Fruit fly (Drosophila melanogaster) whole organism, embryonic: ENCODE measurements around the gene DCTN1-p150.

Experiments used
- Ada2b ChIP-seq: fragments of 200-800 bp; sonication (Bioruptor generic); IDR thresholded peaks from 2 replicates; pipeline ENCODE4 v1.3.6; 2022; ENCODE audit warnings: missing biosample characterization, missing genetic modification characterization
- Aef1 ChIP-seq: fragments of 200-800 bp; sonication (Bioruptor generic); IDR thresholded peaks from 3 replicates; pipeline ENCODE4 v1.3.6; 2022; ENCODE audit warnings: missing biosample characterization, missing genetic modification characterization
- Asciz ChIP-seq: fragments of 200-800 bp; sonication (Bioruptor generic); optimal IDR thresholded peaks from 2 replicates; lab custom pipeline; 2017; ENCODE audit warnings: missing biosample characterization, mild to moderate bottlenecking, missing genetic modification characterization, missing genetic modification reagents
- B-H1 ChIP-seq: fragments of 200-800 bp; sonication (Bioruptor generic); IDR thresholded peaks from 3 replicates; pipeline ENCODE4 v1.3.6; 2022; ENCODE audit warnings: missing biosample characterization, missing genetic modification characterization
- Bteb2 ChIP-seq: fragments of 200-800 bp; sonication (Bioruptor generic); optimal IDR thresholded peaks from 2 replicates; lab custom pipeline; 2016; ENCODE audit warnings: missing biosample characterization, missing genetic modification characterization
- C15 ChIP-seq: fragments of 200-800 bp; sonication (Bioruptor generic); IDR thresholded peaks from 3 replicates; pipeline ENCODE4 v1.3.6; 2022; ENCODE audit warnings: missing biosample characterization, missing genetic modification characterization
- CG12236 ChIP-seq: fragments of 200-800 bp; sonication (Bioruptor generic); optimal IDR thresholded peaks from 2 replicates; lab custom pipeline; 2016; ENCODE audit warnings: missing biosample characterization, missing genetic modification characterization
- CG1233 ChIP-seq: fragments of 200-800 bp; sonication (Bioruptor generic); optimal IDR thresholded peaks from 4 replicates; lab custom pipeline; 2018; ENCODE audit warnings: missing biosample characterization, mild to moderate bottlenecking, missing genetic modification characterization
- CG15601 ChIP-seq: fragments of 200-800 bp; sonication (Bioruptor generic); optimal IDR thresholded peaks from 3 replicates; lab custom pipeline; 2019; ENCODE audit warnings: missing biosample characterization, mild to moderate bottlenecking, missing genetic modification characterization, moderate library complexity
- CG1647 ChIP-seq: fragments of 200-800 bp; sonication (Bioruptor generic); optimal IDR thresholded peaks from 3 replicates; lab custom pipeline; 2016; ENCODE audit warnings: missing biosample characterization, missing genetic modification characterization
- CG17912 ChIP-seq: fragments of 200-800 bp; sonication (Bioruptor generic); optimal IDR thresholded peaks from 2 replicates; lab custom pipeline; 2018; ENCODE audit warnings: missing biosample characterization, mild to moderate bottlenecking, missing genetic modification characterization
- CG2678 ChIP-seq: fragments of 200-800 bp; sonication (Bioruptor generic); optimal IDR thresholded peaks from 3 replicates; lab custom pipeline; 2019; ENCODE audit warnings: missing biosample characterization, mild to moderate bottlenecking, missing genetic modification characterization, moderate library complexity
- CG32767 ChIP-seq: fragments of 200-800 bp; sonication (Bioruptor generic); IDR thresholded peaks from 2 replicates; pipeline ENCODE4 v1.3.6; 2022; ENCODE audit warnings: missing biosample characterization, missing genetic modification characterization
- CG6175 ChIP-seq: fragments of 200-800 bp; sonication (Bioruptor generic); IDR thresholded peaks from 3 replicates; pipeline ENCODE4 v1.3.6; 2022; ENCODE audit warnings: missing biosample characterization, missing genetic modification characterization
- CG8765 ChIP-seq: fragments of 200-800 bp; sonication (Bioruptor generic); IDR thresholded peaks from 2 replicates; pipeline ENCODE4 v1.3.6; 2022; ENCODE audit warnings: missing biosample characterization, missing genetic modification characterization
- CTCF ChIP-seq: fragments of 200-800 bp; sonication (Bioruptor generic); optimal IDR thresholded peaks from 2 replicates; lab custom pipeline; 2017; ENCODE audit warnings: missing biosample characterization, mild to moderate bottlenecking, missing genetic modification characterization, moderate library complexity
- CkIIα-i1 ChIP-seq: fragments of 200-800 bp; sonication (Bioruptor generic); IDR thresholded peaks from 2 replicates; pipeline ENCODE4 v1.3.6; 2022; ENCODE audit warnings: missing biosample characterization, missing genetic modification characterization
- Dll ChIP-seq: fragments of 200-800 bp; sonication (Bioruptor generic); IDR thresholded peaks from 4 replicates; pipeline ENCODE4 v1.3.6; 2022; ENCODE audit warnings: missing biosample characterization, missing genetic modification characterization; ENCODE audit not compliant: partially characterized antibody
- Drgx ChIP-seq: fragments of 200-800 bp; sonication (Bioruptor generic); IDR thresholded peaks from 2 replicates; pipeline ENCODE4 v1.3.6; 2022; ENCODE audit warnings: missing biosample characterization, missing genetic modification characterization
- GATAe ChIP-seq: fragments of 200-800 bp; sonication (Bioruptor generic); conservative IDR thresholded peaks from 2 replicates; pipeline ENCODE4 v1.3.6; 2022; ENCODE audit warnings: missing biosample characterization, missing genetic modification characterization
- Med ChIP-seq: fragments of 200-800 bp; sonication (Bioruptor generic); peaks from one replicate; lab custom pipeline; 2016; ENCODE audit warnings: missing biosample characterization, missing genetic modification characterization, mild to moderate bottlenecking, inconsistent platforms, moderate library complexity
- Mrtf ChIP-seq: fragments of 200-800 bp; sonication (Bioruptor generic); IDR thresholded peaks from 3 replicates; pipeline ENCODE4 v1.3.6; 2022; ENCODE audit warnings: missing biosample characterization, missing genetic modification characterization
- Myb ChIP-seq: fragments of 200-800 bp; sonication (Bioruptor generic); optimal IDR thresholded peaks from 2 replicates; lab custom pipeline; 2016; ENCODE audit warnings: missing biosample characterization, missing genetic modification characterization
- NC2β ChIP-seq: fragments of 200-800 bp; sonication (Bioruptor generic); optimal IDR thresholded peaks from 2 replicates; lab custom pipeline; 2016; ENCODE audit warnings: missing biosample characterization, missing genetic modification characterization
- Nf-YA ChIP-seq: fragments of 200-800 bp; sonication (Bioruptor generic); IDR thresholded peaks from 2 replicates; pipeline ENCODE4 v1.3.6; 2022; ENCODE audit warnings: missing biosample characterization, missing genetic modification characterization
- Optix ChIP-seq: fragments of 200-800 bp; sonication (Bioruptor generic); IDR thresholded peaks from 3 replicates; pipeline ENCODE4 v1.3.6; 2022; ENCODE audit warnings: missing biosample characterization, missing genetic modification characterization
- Pdp1 ChIP-seq, 2 experiments: fragments of 200-800 bp; sonication (Bioruptor generic); optimal IDR thresholded peaks; 3 replicates each; lab custom pipeline; 2016; ENCODE audit warnings: missing biosample characterization in 2 of 2, missing genetic modification characterization in 2 of 2, mild to moderate bottlenecking in 1 of 2, moderate library complexity in 1 of 2
- Ptx1 ChIP-seq: fragments of 200-800 bp; sonication (Bioruptor generic); IDR thresholded peaks from 2 replicates; pipeline ENCODE4 v1.3.6; 2022; ENCODE audit warnings: missing biosample characterization, missing genetic modification characterization
- Sry-β ChIP-seq: fragments of 200-800 bp; sonication (Bioruptor generic); optimal IDR thresholded peaks from 2 replicates; lab custom pipeline; 2018; ENCODE audit warnings: missing biosample characterization, mild to moderate bottlenecking, missing genetic modification characterization, moderate library complexity
- Ssrp ChIP-seq: fragments of 200-800 bp; sonication (Bioruptor generic); optimal IDR thresholded peaks from 2 replicates; lab custom pipeline; 2018; ENCODE audit warnings: missing biosample characterization, mild to moderate bottlenecking, missing genetic modification characterization, moderate library complexity
- ase ChIP-seq: fragments of 200-800 bp; sonication (Bioruptor generic); IDR thresholded peaks from 3 replicates; pipeline ENCODE4 v1.3.6; 2022; ENCODE audit warnings: missing biosample characterization, missing genetic modification characterization
- bbx ChIP-seq: fragments of 200-800 bp; sonication (Bioruptor generic); IDR thresholded peaks from 2 replicates; pipeline ENCODE4 v1.3.6; 2022; ENCODE audit warnings: missing biosample characterization, missing genetic modification characterization; ENCODE audit not compliant: partially characterized antibody
- bigmax ChIP-seq: fragments of 200-800 bp; sonication (Bioruptor generic); optimal IDR thresholded peaks from 2 replicates; lab custom pipeline; 2018; ENCODE audit warnings: missing biosample characterization, mild to moderate bottlenecking, missing genetic modification characterization
- cato ChIP-seq: fragments of 200-800 bp; sonication (Bioruptor generic); optimal IDR thresholded peaks from 2 replicates; lab custom pipeline; 2016; ENCODE audit warnings: missing biosample characterization, missing genetic modification characterization, borderline replicate concordance
- corto ChIP-seq: fragments of 200-800 bp; sonication (Bioruptor generic); optimal IDR thresholded peaks from 2 replicates; lab custom pipeline; 2016; ENCODE audit warnings: missing biosample characterization, mild to moderate bottlenecking, missing genetic modification characterization, moderate library complexity
- cwo ChIP-seq: fragments of 200-800 bp; sonication (Bioruptor generic); optimal IDR thresholded peaks from 3 replicates; lab custom pipeline; 2017; ENCODE audit warnings: missing biosample characterization, missing genetic modification characterization, mild to moderate bottlenecking, moderate library complexity, missing genetic modification reagents
- gcm ChIP-seq: fragments of 200-800 bp; sonication (Bioruptor generic); optimal IDR thresholded peaks from 2 replicates; lab custom pipeline; 2019; ENCODE audit warnings: missing biosample characterization, mild to moderate bottlenecking, missing genetic modification characterization, moderate library complexity
- gcm2 ChIP-seq: fragments of 200-800 bp; sonication (Bioruptor generic); optimal IDR thresholded peaks from 2 replicates; lab custom pipeline; 2016; ENCODE audit warnings: missing biosample characterization, missing genetic modification characterization
- hkb ChIP-seq, 2 experiments: fragments of 200-800 bp in 1 of 2; fragments of >200 bp in 1 of 2; sonication (Bioruptor generic) in 1 of 2; IDR thresholded peaks in 1 of 2; optimal IDR thresholded peaks in 1 of 2; 2 replicates each; pipeline versions ENCODE4 v1.3.6 to Lab custom; 2017 to 2022; ENCODE audit warnings: missing biosample characterization in 1 of 2, missing genetic modification characterization in 1 of 2
- lbe ChIP-seq: fragments of 200-800 bp; sonication (Bioruptor generic); optimal IDR thresholded peaks from 2 replicates; lab custom pipeline; 2016; ENCODE audit warnings: missing biosample characterization, mild to moderate bottlenecking, missing genetic modification characterization
- lilli ChIP-seq: fragments of 200-800 bp; sonication (Bioruptor generic); optimal IDR thresholded peaks from 3 replicates; lab custom pipeline; 2016; ENCODE audit warnings: missing biosample characterization, missing genetic modification characterization
- odd ChIP-seq: fragments of 200-800 bp; sonication (Bioruptor generic); optimal IDR thresholded peaks from 2 replicates; lab custom pipeline; 2017; ENCODE audit warnings: missing biosample characterization, mild to moderate bottlenecking, missing genetic modification characterization
- onecut ChIP-seq: fragments of 200-800 bp; sonication (Bioruptor generic); IDR thresholded peaks from 2 replicates; pipeline ENCODE4 v1.3.6; 2022; ENCODE audit warnings: missing biosample characterization, missing genetic modification characterization
- sim ChIP-seq: fragments of 200-800 bp; sonication (Bioruptor generic); IDR thresholded peaks from 2 replicates; pipeline ENCODE4 v1.3.6; 2022; ENCODE audit warnings: missing biosample characterization, missing genetic modification characterization
- sima ChIP-seq: fragments of 200-800 bp; sonication (Bioruptor generic); optimal IDR thresholded peaks from 2 replicates; lab custom pipeline; 2016; ENCODE audit warnings: missing biosample characterization, missing genetic modification characterization
- sr ChIP-seq: fragments of 200-800 bp; sonication (Bioruptor generic); IDR thresholded peaks from 3 replicates; pipeline ENCODE4 v1.3.6; 2022; ENCODE audit warnings: missing biosample characterization, missing genetic modification characterization
- vvl ChIP-seq: fragments of 200-800 bp; sonication (Bioruptor generic); IDR thresholded peaks from 2 replicates; pipeline ENCODE4 v1.3.6; 2022; ENCODE audit warnings: missing biosample characterization, missing genetic modification characterization
- wdn ChIP-seq: fragments of 200-800 bp; sonication (Bioruptor generic); IDR thresholded peaks from 2 replicates; pipeline ENCODE4 v1.3.6; 2022; ENCODE audit warnings: missing biosample characterization, missing genetic modification characterization
- z ChIP-seq: fragments of 200-800 bp; sonication (Bioruptor generic); IDR thresholded peaks from 3 replicates; pipeline ENCODE4 v1.3.6; 2022; ENCODE audit warnings: missing biosample characterization, missing genetic modification characterization

DCTN1-p150 gene

dm6 chr3L:13923332-13924272 is 5.6 kb upstream of the DCTN1-p150 start (continued):
- no peak for TF ChIP-seq corto (GFP tag; lab: Kevin White, UChicago)
- TF ChIP-seq Bteb2 (GFP tag; lab: Kevin White, UChicago): peak; percentile 9
- peak; percentile 49 for TF ChIP-seq CG15601 (tag; lab: Kevin White, UChicago)
- TF ChIP-seq B-H1 (GFP tag; lab: Robert Waterston, UW): peak; percentile 54; the same call in 2 of the 3 replicates
- peak; percentile 37; the same call in 2 of the 3 replicates for TF ChIP-seq CG6175
- TF ChIP-seq Ada2b (GFP tag; lab: Robert Waterston, UW): peak; percentile 54
- TF ChIP-seq sima (GFP tag; lab: Kevin White, UChicago): no peak
- TF ChIP-seq CG32767: no peak
- peak; percentile 76 for TF ChIP-seq wdn
- peak; percentile 27 for TF ChIP-seq Asciz (GFP tag; lab: Kevin White, UChicago)
- TF ChIP-seq Pdp1 (GFP tag; optimal IDR thresholded peaks at IDR 0.05; lab: Kevin White, UChicago): peak; percentile 38
- TF ChIP-seq hkb (optimal IDR thresholded peaks at IDR 0.05; lab: Kevin White, UChicago): no peak
- peak; percentile 54; the same call in 1 of the 2 replicates for TF ChIP-seq hkb (GFP tag; IDR thresholded peaks at IDR 0.05; lab: Robert Waterston, UW)
- peak; percentile 41 for TF ChIP-seq lilli (GFP tag; lab: Kevin White, UChicago)
- peak; percentile 14 for TF ChIP-seq gcm2 (GFP tag; lab: Kevin White, UChicago)
- TF ChIP-seq ase (GFP tag; lab: Robert Waterston, UW): 0 out of 3 replicates have a peak, but pooled peaks have one; percentile 29
- TF ChIP-seq sr (GFP tag; lab: Robert Waterston, UW): no peak
- TF ChIP-seq CG1233 (GFP tag; lab: Kevin White, UChicago): peak; percentile 8
- peak; percentile 64 for TF ChIP-seq Drgx (GFP tag; lab: Robert Waterston, UW)
- TF ChIP-seq NC2β: no peak
- peak; percentile 78 for TF ChIP-seq Ptx1
- peak; percentile 67; the same call in 1 of the 2 replicates for TF ChIP-seq sim (GFP tag; lab: Robert Waterston, UW)
- TF ChIP-seq vvl (GFP tag; lab: Robert Waterston, UW): peak; percentile 83
- TF ChIP-seq CTCF (GFP tag; lab: Kevin White, UChicago): no peak
- TF ChIP-seq C15 (GFP tag; lab: Robert Waterston, UW): 0 out of 3 replicates have a peak, but pooled peaks have one; percentile 48
- no peak for TF ChIP-seq Optix
- peak; percentile 35 for TF ChIP-seq CG1647 (GFP tag; lab: Kevin White, UChicago)
- no peak for TF ChIP-seq z
- TF ChIP-seq CG2678 (tag; lab: Kevin White, UChicago): peak; percentile 73
- TF ChIP-seq Myb (GFP tag; lab: Kevin White, UChicago): peak; percentile 25
- TF ChIP-seq CG8765 (GFP tag; lab: Robert Waterston, UW): no peak
- peak; percentile 62; the same call in 1 of the 2 replicates for TF ChIP-seq GATAe (GFP tag; lab: Robert Waterston, UW)
- peak; percentile 71 for TF ChIP-seq Aef1 (GFP tag; lab: Robert Waterston, UW)
- no peak for TF ChIP-seq onecut
- TF ChIP-seq cato (GFP tag; lab: Kevin White, UChicago): no peak
- TF ChIP-seq cwo (GFP tag; lab: Kevin White, UChicago): peak; percentile 47
- peak; percentile 77 for TF ChIP-seq Med
- TF ChIP-seq odd: peak; percentile 2
- TF ChIP-seq lbe (GFP tag; lab: Kevin White, UChicago): peak; percentile 52
- no peak for TF ChIP-seq bbx (GFP tag; lab: Robert Waterston, UW)
- TF ChIP-seq CG12236: no peak
- TF ChIP-seq Nf-YA (GFP tag; lab: Robert Waterston, UW): 0 out of 2 replicates have a peak, but pooled peaks have one; percentile 6
- no peak for TF ChIP-seq Dll (GFP tag; lab: Robert Waterston, UW)
- TF ChIP-seq bigmax (GFP tag; lab: Kevin White, UChicago): no peak
- TF ChIP-seq Mrtf: peak; percentile 68; the same call in 1 of the 3 replicates
- no peak for TF ChIP-seq CG17912
- TF ChIP-seq CkIIα-i1: no peak
- no peak for TF ChIP-seq Sry-β
- TF ChIP-seq gcm: no peak
- TF ChIP-seq Ssrp (tag; lab: Kevin White, UChicago): peak; percentile 28
